Worm (Caenorhabditis elegans) whole organism, L1 larva: Measurements from ENCODE around the gene sqd-1.
"Not testable (repeated sequence)": the region's sequence is repeated elsewhere in the genome, so short reads cannot be mapped to it uniquely, and the experiment has no call there.

Experiments
- C16A3.4 ChIP-seq: fragments of 150-350 bp; optimal IDR thresholded peaks from 2 replicates; lab custom pipeline; 2014; ENCODE audit warnings: missing biosample characterization, missing genetic modification characterization
- F16B12.6 ChIP-seq: fragments of 150-350 bp; optimal IDR thresholded peaks from 2 replicates; lab custom pipeline; 2014; ENCODE audit warnings: missing biosample characterization, missing genetic modification characterization
- alr-1 ChIP-seq: fragments of 200-800 bp; sonication (Bioruptor generic); optimal IDR thresholded peaks from 2 replicates; lab custom pipeline; 2018; ENCODE audit warnings: borderline replicate concordance, mild to moderate bottlenecking, missing genetic modification characterization, missing compliant biosample characterization
- aly-2 ChIP-seq: fragments of 150-350 bp; optimal IDR thresholded peaks from 2 replicates; lab custom pipeline; 2014; ENCODE audit warnings: missing biosample characterization, missing genetic modification characterization
- ceh-63 ChIP-seq: fragments of 200-800 bp; sonication (Bioruptor generic); optimal IDR thresholded peaks from 2 replicates; lab custom pipeline; 2018; ENCODE audit warnings: mild to moderate bottlenecking, missing genetic modification characterization, missing compliant biosample characterization
- ceh-8 ChIP-seq: fragments of 200-800 bp; sonication (Bioruptor generic); optimal IDR thresholded peaks from 2 replicates; lab custom pipeline; 2018; ENCODE audit warnings: mild to moderate bottlenecking, missing genetic modification characterization, moderate library complexity, missing compliant biosample characterization
- ceh-82 ChIP-seq, 3 experiments: fragments of 150-350 bp in 1 of 3; sonication (generic microtip) in 2 of 3; optimal IDR thresholded peaks; 2 replicates each; lab custom pipeline; 2014 to 2017; ENCODE audit warnings: missing biosample characterization in 3 of 3, missing genetic modification characterization in 3 of 3
- ceh-88 ChIP-seq: fragments of 200-800 bp; sonication (Bioruptor generic); IDR thresholded peaks from 2 replicates; pipeline ENCODE4 v1.3.6; 2022; ENCODE audit warnings: missing genetic modification characterization, missing compliant biosample characterization
- dsc-1 ChIP-seq: sonication (generic microtip); optimal IDR thresholded peaks from 2 replicates; lab custom pipeline; 2016; ENCODE audit warnings: mild to moderate bottlenecking, missing genetic modification characterization, missing compliant biosample characterization
- egl-13 ChIP-seq: sonication (generic microtip); optimal IDR thresholded peaks from 2 replicates; lab custom pipeline; 2016; ENCODE audit warnings: missing genotype, missing genetic modification reagents, missing genetic modification characterization, missing compliant biosample characterization
- elt-2 ChIP-seq: sonication (generic microtip); optimal IDR thresholded peaks from 2 replicates; lab custom pipeline; 2016; ENCODE audit warnings: missing genetic modification characterization, mild to moderate bottlenecking, inconsistent platforms, missing compliant biosample characterization, missing genetic modification reagents
- fkh-4 ChIP-seq: sonication (generic microtip); optimal IDR thresholded peaks from 2 replicates; lab custom pipeline; 2016; ENCODE audit warnings: missing compliant biosample characterization, missing genetic modification characterization, borderline replicate concordance
- fkh-8 ChIP-seq: sonication (generic microtip); optimal IDR thresholded peaks from 2 replicates; lab custom pipeline; 2016; ENCODE audit warnings: mild to moderate bottlenecking, missing genetic modification characterization, missing compliant biosample characterization
- grh-1 ChIP-seq: fragments of 200-800 bp; sonication (Bioruptor generic); IDR thresholded peaks from 2 replicates; pipeline ENCODE4 v1.3.6; 2022; ENCODE audit warnings: missing genetic modification reagents, missing genetic modification characterization, missing compliant biosample characterization
- hlh-4 ChIP-seq: sonication (generic microtip); optimal IDR thresholded peaks from 2 replicates; lab custom pipeline; 2016; ENCODE audit warnings: mild to moderate bottlenecking, missing genetic modification characterization, missing compliant biosample characterization
- irx-1 ChIP-seq: sonication (generic microtip); optimal IDR thresholded peaks from 2 replicates; lab custom pipeline; 2016; ENCODE audit warnings: missing genetic modification characterization, missing compliant biosample characterization
- isw-1 ChIP-seq: fragments of 200-800 bp; sonication (Bioruptor generic); IDR thresholded peaks from 2 replicates; pipeline ENCODE4 v1.3.6; 2022; ENCODE audit warnings: missing genetic modification characterization, missing compliant biosample characterization
- lin-14 ChIP-seq: fragments of 200-800 bp; sonication (Bioruptor generic); optimal IDR thresholded peaks from 2 replicates; lab custom pipeline; 2018; ENCODE audit warnings: mild to moderate bottlenecking, missing genetic modification characterization, moderate library complexity, missing compliant biosample characterization
- lin-35 ChIP-seq, 2 experiments: fragments of 150-350 bp; optimal IDR thresholded peaks; 2 replicates each; lab custom pipeline; 2014; ENCODE audit warnings: missing biosample characterization in 2 of 2, missing genetic modification characterization in 2 of 2, missing genetic modification reagents in 2 of 2
- lsy-2 ChIP-seq, 2 experiments: fragments of 150-350 bp; optimal IDR thresholded peaks; 2 replicates each; lab custom pipeline; 2014; ENCODE audit warnings: missing biosample characterization in 2 of 2, missing genetic modification characterization in 2 of 2
- mab-9 ChIP-seq: fragments of 200-800 bp; sonication (Bioruptor generic); IDR thresholded peaks from 2 replicates; pipeline ENCODE4 v1.3.6; 2022; ENCODE audit warnings: missing genetic modification reagents, missing genetic modification characterization, missing compliant biosample characterization
- mef-2 ChIP-seq: fragments of 150-350 bp; optimal IDR thresholded peaks from 2 replicates; lab custom pipeline; 2014; ENCODE audit warnings: missing biosample characterization, missing genetic modification characterization
- nhr-11 ChIP-seq: fragments of 150-350 bp; optimal IDR thresholded peaks from 2 replicates; lab custom pipeline; 2014; ENCODE audit warnings: missing biosample characterization, missing genetic modification characterization
- nhr-85 ChIP-seq: sonication (generic microtip); peaks from one replicate; lab custom pipeline; 2016; ENCODE audit warnings: missing genetic modification characterization, inconsistent platforms, missing compliant biosample characterization
- pag-3 ChIP-seq: sonication (generic microtip); optimal IDR thresholded peaks from 2 replicates; lab custom pipeline; 2017; ENCODE audit warnings: missing genetic modification characterization, mild to moderate bottlenecking, missing compliant biosample characterization, antibody characterized with exemption, borderline replicate concordance; ENCODE audit not compliant: insufficient read depth
- rnt-1 ChIP-seq: sonication (generic microtip); optimal IDR thresholded peaks from 2 replicates; lab custom pipeline; 2016; ENCODE audit warnings: mild to moderate bottlenecking, missing genetic modification characterization, moderate library complexity, missing compliant biosample characterization
- snpc-4 ChIP-seq: fragments of 150-350 bp; optimal IDR thresholded peaks from 2 replicates; lab custom pipeline; 2014; ENCODE audit warnings: missing biosample characterization, missing genetic modification characterization
- snu-23 ChIP-seq: sonication (generic microtip); optimal IDR thresholded peaks from 2 replicates; lab custom pipeline; 2016; ENCODE audit warnings: missing genetic modification characterization, missing compliant biosample characterization
- sox-4 ChIP-seq: sonication (generic microtip); optimal IDR thresholded peaks from 2 replicates; lab custom pipeline; 2016; ENCODE audit warnings: missing genetic modification characterization, missing compliant biosample characterization
- sptf-1 ChIP-seq: fragments of 150-350 bp; optimal IDR thresholded peaks from 2 replicates; lab custom pipeline; 2014; ENCODE audit warnings: missing biosample characterization, missing genetic modification characterization
- sup-37 ChIP-seq: fragments of 200-800 bp; sonication (Bioruptor generic); optimal IDR thresholded peaks from 2 replicates; lab custom pipeline; 2018; ENCODE audit warnings: mild to moderate bottlenecking, missing genetic modification characterization, missing compliant biosample characterization
- swsn-7 ChIP-seq: sonication (generic microtip); optimal IDR thresholded peaks from 2 replicates; lab custom pipeline; 2016; ENCODE audit warnings: missing genetic modification characterization, missing compliant biosample characterization
- tbx-2 ChIP-seq: sonication (generic microtip); optimal IDR thresholded peaks from 2 replicates; lab custom pipeline; 2016; ENCODE audit warnings: missing genetic modification characterization, missing compliant biosample characterization
- tlp-1 ChIP-seq: fragments of 150-350 bp; optimal IDR thresholded peaks from 2 replicates; lab custom pipeline; 2014; ENCODE audit warnings: missing biosample characterization, missing genetic modification characterization
- xbp-1 ChIP-seq: sonication (generic microtip); optimal IDR thresholded peaks from 2 replicates; lab custom pipeline; 2016; ENCODE audit warnings: missing genetic modification characterization, missing compliant biosample characterization
- ztf-11 ChIP-seq, 2 experiments: sonication (generic microtip); optimal IDR thresholded peaks; 2 replicates each; lab custom pipeline; 2016 to 2017; ENCODE audit warnings: missing genetic modification characterization in 2 of 2, missing biosample characterization in 1 of 2, missing compliant biosample characterization in 1 of 2
- ztf-4 ChIP-seq: fragments of 150-350 bp; optimal IDR thresholded peaks from 2 replicates; lab custom pipeline; 2014; ENCODE audit warnings: missing biosample characterization, missing genetic modification characterization

Gene sqd-1

ce11 chrIV:6337353-6337752, 13.4 kb downstream of the sqd-1 start, which contains the start of gene ipla-6:
Gene ipla-6, plus strand, starts transcription at chrIV:6337653.
- TF ChIP-seq pag-3 (tag; lab: Kevin White, UChicago) (no peak), ceh-82 (tag; optimal IDR thresholded peaks at IDR 0.05; lab: Kevin White, UChicago) (no peak), fkh-8 (tag; lab: Kevin White, UChicago) (no peak), lin-35 (GFP tag; optimal IDR thresholded peaks at IDR 0.05; lab: Kevin White, UChicago) (no peak), mef-2 (tag; lab: Kevin White, UChicago) (no peak), snu-23 (GFP tag; lab: Kevin White, UChicago) (no peak), hlh-4 (tag; lab: Kevin White, UChicago) (no peak), nhr-85 (tag; lab: Kevin White, UChicago) (no peak), tlp-1 (tag; lab: Kevin White, UChicago) (no peak), sox-4 (no peak), swsn-7 (tag; lab: Kevin White, UChicago) (no peak), mab-9 (GFP tag; lab: Robert Waterston, UW) (no peak), fkh-4 (tag; lab: Kevin White, UChicago) (no peak), ceh-63 (no peak), xbp-1 (tag; lab: Kevin White, UChicago) (no peak), nhr-11 (no peak), tbx-2 (tag; lab: Kevin White, UChicago) (no peak), dsc-1 (tag; lab: Kevin White, UChicago) (no peak)
- TF ChIP-seq, all 84 proteins: peak for 0

ce11 chrIV:6342431-6342830, 18.5 kb downstream of the sqd-1 start, which contains the start of gene Y73B6BL.288:
Gene Y73B6BL.288, minus strand, starts transcription at chrIV:6342531.
- TF ChIP-seq rnt-1 (tag; lab: Kevin White, UChicago) = no peak
- TF ChIP-seq tlp-1 (tag; lab: Kevin White, UChicago) = no peak
- TF ChIP-seq grh-1 (GFP tag; lab: Robert Waterston, UW) = no peak
- TF ChIP-seq elt-2 (tag; lab: Kevin White, UChicago) = no peak
- TF ChIP-seq C16A3.4 (tag; lab: Kevin White, UChicago) = no peak
- TF ChIP-seq irx-1 = no peak
- no peak for TF ChIP-seq egl-13 (tag; lab: Kevin White, UChicago)
- TF ChIP-seq alr-1 (tag; lab: Kevin White, UChicago) = no peak
- no peak for TF ChIP-seq F16B12.6
- TF ChIP-seq ztf-11 (tag; optimal IDR thresholded peaks at IDR 0.05; lab: Kevin White, UChicago) = no peak
- no peak for TF ChIP-seq sox-4
- TF ChIP-seq sptf-1 = no peak
- no peak for TF ChIP-seq ceh-8
- no peak for TF ChIP-seq aly-2
- TF ChIP-seq ztf-4 (tag; lab: Kevin White, UChicago) = no peak
- TF ChIP-seq lsy-2 (tag; optimal IDR thresholded peaks at IDR 0.05; lab: Kevin White, UChicago) = no peak
- TF ChIP-seq, all 84 proteins: peak for 0

ce11 chrIV:6342876-6343275, 18.9 kb downstream of the sqd-1 start, which contains the start of gene Y73B6BL.14:
Gene Y73B6BL.14, minus strand, starts transcription at chrIV:6342976.
- TF ChIP-seq snpc-4 (tag; lab: Kevin White, UChicago) (no peak), lin-14 (GFP tag; lab: Kevin White, UChicago) (peak; percentile 3), isw-1 (GFP tag; lab: Robert Waterston, UW) (no peak)

ce11 chrIV:6347213-6347612, 23.2 kb downstream of the sqd-1 start, which contains the start of gene Y73B6BL.289:
Gene Y73B6BL.289, plus strand, starts transcription at chrIV:6347513.
- TF ChIP-seq ceh-88; sup-37 (GFP tag; lab: Kevin White, UChicago); lin-35 (GFP tag; optimal IDR thresholded peaks at IDR 0.05; lab: Kevin White, UChicago): not testable (repeated sequence)
